Worm (Caenorhabditis elegans): Measurements from ENCODE around the gene srj-57.

Gene srj-57

ce11 chrV:2815956-2816355, 39.4 kb downstream of the srj-57 start, which contains the start of gene F54E2.5:
Gene F54E2.5, minus strand, starts transcription at chrV:2816056.
- TF ChIP-seq nhr-42 (GFP tag; IDR thresholded peaks at IDR 0.05): no peak
- no peak for TF ChIP-seq fkh-10 (GFP tag; optimal IDR thresholded peaks at IDR 0.05)
- TF ChIP-seq mxl-2 (GFP tag; conservative IDR thresholded peaks at IDR 0.05): no peak
- no peak for TF ChIP-seq zip-2 (tag; optimal IDR thresholded peaks at IDR 0.05)
- TF ChIP-seq duxl-1 (tag; optimal IDR thresholded peaks at IDR 0.05; ENCODE audit: poor library complexity): no peak
- no peak for TF ChIP-seq hif-1 (tag; optimal IDR thresholded peaks at IDR 0.05)
- no peak for TF ChIP-seq saeg-2 (GFP tag; IDR thresholded peaks at IDR 0.05)
- TF ChIP-seq lin-15B (tag; optimal IDR thresholded peaks at IDR 0.05): no peak
- no peak for TF ChIP-seq dmd-8 (GFP tag; IDR thresholded peaks at IDR 0.05)
- no peak for TF ChIP-seq sdz-12 (GFP tag; optimal IDR thresholded peaks at IDR 0.05)

- no peak for TF ChIP-seq nhr-10 (tag; optimal IDR thresholded peaks at IDR 0.05)
- no peak for TF ChIP-seq nhr-42 (GFP tag; IDR thresholded peaks at IDR 0.05)
- no peak for TF ChIP-seq ctbp-1 (GFP tag; IDR thresholded peaks at IDR 0.05)
- no peak for TF ChIP-seq lin-29 (GFP tag; IDR thresholded peaks at IDR 0.05)
- no peak for TF ChIP-seq arid-1 (GFP tag; conservative IDR thresholded peaks at IDR 0.05)
- TF ChIP-seq F37D6.2 (tag; optimal IDR thresholded peaks at IDR 0.05): no peak
- no peak for TF ChIP-seq vab-7 (GFP tag; IDR thresholded peaks at IDR 0.05)
- TF ChIP-seq ama-1 (optimal IDR thresholded peaks at IDR 0.05): no peak
- TF ChIP-seq F26F4.8 (GFP tag; conservative IDR thresholded peaks at IDR 0.05): no peak
- TF ChIP-seq dmd-8 (GFP tag; IDR thresholded peaks at IDR 0.05): no peak
- TF ChIP-seq ztf-7 (tag; optimal IDR thresholded peaks at IDR 0.05): no peak
- TF ChIP-seq dmd-6 (GFP tag; IDR thresholded peaks at IDR 0.05): no peak
- no peak for TF ChIP-seq Y48G9A.11 (GFP tag; IDR thresholded peaks at IDR 0.05)
- no peak for TF ChIP-seq F49E8.2 (tag; optimal IDR thresholded peaks at IDR 0.05; ENCODE audit: borderline replicate concordance)
Measured at ce11 chrV:2813856-2814255, 41.5 kb downstream of the srj-57 start, which contains the start of gene F54E2.9. Gene F54E2.9, minus strand, starts transcription at chrV:2813987.

ce11 chrV:2810164-2810563, 45.2 kb downstream of the srj-57 start, which contains the start of gene F54E2.1:
Gene F54E2.1, plus strand, starts transcription at chrV:2810398.
- TF ChIP-seq F44E2.7 (GFP tag; IDR thresholded peaks at IDR 0.05) (no peak), dmd-6 (GFP tag; IDR thresholded peaks at IDR 0.05) (peak; percentile 81), daf-16 (GFP tag; optimal IDR thresholded peaks at IDR 0.05) (no peak), daf-16 (tag; optimal IDR thresholded peaks at IDR 0.05) (peak; percentile 66), snpc-4 (tag; optimal IDR thresholded peaks at IDR 0.05) (no peak), php-3 (GFP tag; IDR thresholded peaks at IDR 0.05) (peak; percentile 23; the same call in 1 of the 2 replicates), pqm-1 (tag; optimal IDR thresholded peaks at IDR 0.05) (peak; percentile 99), nhr-6 (tag; optimal IDR thresholded peaks at IDR 0.05) (peak; percentile 44), nhr-28 (tag; optimal IDR thresholded peaks at IDR 0.05) (peak; percentile 69), lin-1 (GFP tag; IDR thresholded peaks at IDR 0.05) (0 out of 2 replicates have a peak, but pooled peaks have one; percentile 23)

ce11 chrV:2809443-2809842, 45.9 kb downstream of the srj-57 start:
- peak; percentile 9 for TF ChIP-seq hlh-11 (tag; optimal IDR thresholded peaks at IDR 0.05)
- TF ChIP-seq nhr-11 (tag; optimal IDR thresholded peaks at IDR 0.05): peak; percentile 1
- TF ChIP-seq set-16 (GFP tag; IDR thresholded peaks at IDR 0.05): 0 out of 2 replicates have a peak, but pooled peaks have one; percentile 17
- no peak for TF ChIP-seq snpc-4 (tag; optimal IDR thresholded peaks at IDR 0.05)

ce11 chrV:2807760-2808159, 47.6 kb downstream of the srj-57 start, which contains the start of gene ketn-1:
Gene ketn-1, minus strand, starts transcription at chrV:2807860.
- TF ChIP-seq ceh-62 (tag; optimal IDR thresholded peaks at IDR 0.05): no peak
- peak; percentile 78 for TF ChIP-seq aha-1 (tag)

All from whole organism, L4 larva.